Fruit fly (Drosophila melanogaster) whole organism, pupa: ENCODE measurements around the gene Ptp4E.

Experiments
- CG10348 ChIP-seq: fragments of 200-800 bp; sonication (Bioruptor generic); IDR thresholded peaks from 2 replicates; pipeline ENCODE4 v1.3.6; 2022; ENCODE audit warnings: missing biosample characterization, missing genetic modification characterization
- CG12605 ChIP-seq: fragments of 200-800 bp; sonication (Bioruptor generic); IDR thresholded peaks from 2 replicates; pipeline ENCODE4 v1.3.6; 2022; ENCODE audit warnings: missing biosample characterization, missing genetic modification characterization
- CG13204 ChIP-seq: fragments of 200-800 bp; sonication (Bioruptor generic); optimal IDR thresholded peaks from 2 replicates; lab custom pipeline; 2018; ENCODE audit warnings: missing biosample characterization, mild to moderate bottlenecking, missing genetic modification characterization, moderate library complexity
- CG14655 ChIP-seq: fragments of 200-800 bp; sonication (Bioruptor generic); optimal IDR thresholded peaks from 3 replicates; lab custom pipeline; 2017; ENCODE audit warnings: mild to moderate bottlenecking, missing biosample characterization, missing genetic modification reagents, missing genetic modification characterization
- CG15710 ChIP-seq: fragments of 200-800 bp; sonication (Bioruptor generic); optimal IDR thresholded peaks from 2 replicates; lab custom pipeline; 2018; ENCODE audit warnings: missing biosample characterization, mild to moderate bottlenecking, missing genetic modification characterization, moderate library complexity
- CG17806 ChIP-seq: fragments of 200-800 bp; sonication (Bioruptor generic); optimal IDR thresholded peaks from 2 replicates; lab custom pipeline; 2018; ENCODE audit warnings: missing biosample characterization, mild to moderate bottlenecking, missing genetic modification characterization, moderate library complexity
- CG32121 ChIP-seq: fragments of 200-800 bp; sonication (Bioruptor generic); IDR thresholded peaks from 2 replicates; pipeline ENCODE4 v1.3.6; 2022; ENCODE audit warnings: missing biosample characterization, missing genetic modification characterization
- CG34367 ChIP-seq: fragments of 200-800 bp; sonication (Bioruptor generic); optimal IDR thresholded peaks from 2 replicates; lab custom pipeline; 2018; ENCODE audit warnings: missing biosample characterization, mild to moderate bottlenecking, missing genetic modification characterization
- CG4496 ChIP-seq: fragments of 200-800 bp; sonication (Bioruptor generic); IDR thresholded peaks from 3 replicates; pipeline ENCODE4 v1.3.6; 2022; ENCODE audit warnings: missing biosample characterization, missing genetic modification characterization
- CG8159 ChIP-seq: fragments of 200-800 bp; sonication (Bioruptor generic); optimal IDR thresholded peaks from 3 replicates; lab custom pipeline; 2018; ENCODE audit warnings: missing biosample characterization, mild to moderate bottlenecking, missing genetic modification characterization, moderate library complexity
- CG8301 ChIP-seq: fragments of 200-800 bp; sonication (Bioruptor generic); optimal IDR thresholded peaks from 2 replicates; lab custom pipeline; 2018; ENCODE audit warnings: missing biosample characterization, mild to moderate bottlenecking, missing genetic modification characterization
- CG9948 ChIP-seq: fragments of 200-800 bp; sonication (Bioruptor generic); optimal IDR thresholded peaks from 2 replicates; lab custom pipeline; 2018; ENCODE audit warnings: missing biosample characterization, mild to moderate bottlenecking, missing genetic modification characterization, moderate library complexity
- D1 ChIP-seq: fragments of 200-800 bp; sonication (Bioruptor generic); optimal IDR thresholded peaks from 2 replicates; lab custom pipeline; 2018; ENCODE audit warnings: missing biosample characterization, mild to moderate bottlenecking, missing genetic modification characterization, moderate library complexity
- EcR ChIP-seq: fragments of 200-800 bp; sonication (Bioruptor generic); optimal IDR thresholded peaks from 3 replicates; lab custom pipeline; 2019; ENCODE audit warnings: missing biosample characterization, missing genetic modification characterization, mild to moderate bottlenecking, moderate library complexity, missing genetic modification reagents
- Ets98B ChIP-seq: fragments of 200-800 bp; sonication (Bioruptor generic); IDR thresholded peaks from 2 replicates; pipeline ENCODE4 v1.3.6; 2022; ENCODE audit warnings: missing biosample characterization, missing genetic modification characterization
- Pif1A ChIP-seq: fragments of 200-800 bp; sonication (Bioruptor generic); optimal IDR thresholded peaks from 3 replicates; lab custom pipeline; 2016; ENCODE audit warnings: missing biosample characterization, missing genetic modification characterization
- Pif1B ChIP-seq: fragments of 200-800 bp; sonication (Bioruptor generic); optimal IDR thresholded peaks from 3 replicates; lab custom pipeline; 2016; ENCODE audit warnings: missing biosample characterization, missing genetic modification characterization
- Snoo ChIP-seq: fragments of 200-800 bp; sonication (Bioruptor generic); optimal IDR thresholded peaks from 3 replicates; lab custom pipeline; 2017; ENCODE audit warnings: missing biosample characterization, mild to moderate bottlenecking, missing genetic modification characterization, inconsistent platforms
- fd96Ca ChIP-seq: fragments of 200-800 bp; sonication (Bioruptor generic); IDR thresholded peaks from 3 replicates; pipeline ENCODE4 v1.3.6; 2022; ENCODE audit warnings: missing biosample characterization, missing genetic modification characterization
- gl ChIP-seq: fragments of 200-800 bp; sonication (Bioruptor generic); optimal IDR thresholded peaks from 2 replicates; lab custom pipeline; 2018; ENCODE audit warnings: missing biosample characterization, mild to moderate bottlenecking, missing genetic modification characterization
- rn ChIP-seq: fragments of 200-800 bp; sonication (Bioruptor generic); IDR thresholded peaks from 2 replicates; pipeline ENCODE4 v1.3.6; 2022; ENCODE audit warnings: missing biosample characterization, missing genetic modification characterization

Gene Ptp4E

DNA sequence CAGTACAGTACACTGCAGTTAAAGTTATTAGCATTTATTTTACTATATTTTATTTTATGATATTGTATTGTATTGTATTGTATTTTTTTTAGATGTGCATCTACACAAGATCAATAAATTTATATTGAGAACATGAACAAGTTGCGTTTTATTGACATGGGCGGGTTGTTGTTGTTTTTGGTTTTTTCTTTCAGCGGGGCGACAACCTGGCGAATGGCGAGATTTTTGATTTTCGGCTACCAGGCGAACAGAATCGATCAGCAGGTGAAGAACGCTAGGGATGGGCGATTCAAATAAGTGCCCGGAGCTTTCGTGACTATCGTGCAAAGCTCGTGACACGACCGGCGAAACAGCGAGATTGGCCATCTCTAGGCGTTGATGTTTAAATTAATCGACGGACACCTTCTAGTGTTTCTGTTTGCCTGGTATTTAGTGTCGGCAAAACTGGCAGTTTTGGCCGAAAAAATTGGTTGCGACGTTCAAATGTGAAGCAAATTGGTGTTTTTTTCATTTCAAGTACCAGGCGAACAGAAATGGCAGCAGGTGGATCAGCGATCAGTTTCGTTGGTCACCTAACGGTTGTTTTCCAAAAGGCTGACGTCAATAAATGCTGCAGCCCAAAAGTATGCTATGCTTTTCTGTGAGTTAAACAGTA, 17.0 kb downstream of the Ptp4E start:
- TF ChIP-seq CG17806 (tag; lab: Kevin White, UChicago), result no peak
- TF ChIP-seq CG9948, result no peak
- TF ChIP-seq Ets98B (GFP tag; lab: Robert Waterston, UW), result no peak; the same call in 1 of the 2 replicates
- TF ChIP-seq CG14655, result no peak
- no peak for TF ChIP-seq CG13204
- no peak for TF ChIP-seq CG15710
- no peak for TF ChIP-seq fd96Ca (GFP tag; lab: Robert Waterston, UW)
- no peak for TF ChIP-seq Snoo (tag; lab: Kevin White, UChicago)
- no peak for TF ChIP-seq Pif1A (GFP tag; lab: Kevin White, UChicago)
- TF ChIP-seq EcR, result peak; percentile 89
- TF ChIP-seq CG8301 (tag; lab: Kevin White, UChicago), result no peak
- TF ChIP-seq gl (tag; lab: Kevin White, UChicago), result no peak
- TF ChIP-seq CG8159 (tag; lab: Kevin White, UChicago), result no peak
- no peak for TF ChIP-seq CG10348 (GFP tag; lab: Robert Waterston, UW)
- TF ChIP-seq CG32121, result no peak
- no peak for TF ChIP-seq CG34367 (tag; lab: Kevin White, UChicago)
- no peak for TF ChIP-seq rn
- peak; percentile 20; the same call in 1 of the 3 replicates for TF ChIP-seq CG4496
- no peak for TF ChIP-seq Pif1B (GFP tag; lab: Kevin White, UChicago)
- TF ChIP-seq CG12605, result 0 out of 2 replicates have a peak, but pooled peaks have one; percentile 11
- TF ChIP-seq D1 (tag; lab: Kevin White, UChicago), result no peak

DNA sequence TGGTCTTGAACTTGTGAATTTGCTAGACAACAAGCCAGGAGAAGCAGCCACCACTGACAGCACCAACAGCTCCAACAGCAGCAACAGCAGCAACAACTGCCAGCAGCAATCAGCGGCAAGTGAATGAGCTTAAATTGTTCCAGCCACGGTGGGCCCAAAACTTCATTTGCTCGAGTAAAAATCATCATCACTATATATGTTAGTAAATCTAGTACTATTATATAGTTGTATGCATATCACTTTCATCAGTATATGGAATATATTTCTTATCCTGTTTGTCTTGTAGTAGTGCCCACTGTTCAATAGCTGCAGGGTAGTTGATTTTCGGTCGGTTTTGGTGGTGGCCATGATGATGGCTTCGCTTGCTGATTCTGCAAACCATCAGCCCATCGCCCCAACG, 19.9 kb downstream of the Ptp4E start:
- TF ChIP-seq fd96Ca (GFP tag; lab: Robert Waterston, UW) (0 out of 3 replicates have a peak, but pooled peaks have one; percentile 44), EcR (no peak), CG8301 (tag; lab: Kevin White, UChicago) (peak; percentile 73), CG9948 (peak; percentile 45), CG32121 (peak; percentile 32; the same call in 1 of the 2 replicates), CG14655 (peak; percentile 76), CG4496 (peak; percentile 65; the same call in 2 of the 3 replicates), CG13204 (no peak), CG10348 (GFP tag; lab: Robert Waterston, UW) (no peak), rn (no peak), Pif1B (GFP tag; lab: Kevin White, UChicago) (peak; percentile 23), CG8159 (tag; lab: Kevin White, UChicago) (peak; percentile 37), CG12605 (peak; percentile 43; the same call in 1 of the 2 replicates), CG34367 (tag; lab: Kevin White, UChicago) (peak; percentile 32), CG15710 (peak; percentile 48), Pif1A (GFP tag; lab: Kevin White, UChicago) (peak; percentile 55), gl (tag; lab: Kevin White, UChicago) (no peak), Ets98B (GFP tag; lab: Robert Waterston, UW) (peak; percentile 68), CG17806 (tag; lab: Kevin White, UChicago) (peak; percentile 53), Snoo (tag; lab: Kevin White, UChicago) (no peak), D1 (tag; lab: Kevin White, UChicago) (no peak)

- TF ChIP-seq CG34367 (tag; lab: Kevin White, UChicago) (no peak), Snoo (tag; lab: Kevin White, UChicago) (no peak), Pif1A (GFP tag; lab: Kevin White, UChicago) (no peak), rn (no peak), D1 (tag; lab: Kevin White, UChicago) (no peak), CG4496 (no peak), CG12605 (no peak), gl (tag; lab: Kevin White, UChicago) (no peak), CG8301 (tag; lab: Kevin White, UChicago) (no peak), CG17806 (tag; lab: Kevin White, UChicago) (no peak)
Measured at dm6 chrX:4961028-4961427, 22.1 kb downstream of the Ptp4E start, which contains the start of gene CG15468. TSS of gene CG15468 (minus strand) at chrX:4961128.

- TF ChIP-seq Snoo (tag; lab: Kevin White, UChicago) (no peak), fd96Ca (GFP tag; lab: Robert Waterston, UW) (peak; percentile 67; the same call in 1 of the 3 replicates), CG13204 (no peak), EcR (no peak), Pif1A (GFP tag; lab: Kevin White, UChicago) (peak; percentile 19), CG9948 (peak; percentile 18), CG8301 (tag; lab: Kevin White, UChicago) (peak; percentile 63), rn (no peak), CG34367 (tag; lab: Kevin White, UChicago) (no peak), CG15710 (no peak), CG17806 (tag; lab: Kevin White, UChicago) (no peak), gl (tag; lab: Kevin White, UChicago) (no peak), CG12605 (0 out of 2 replicates have a peak, but pooled peaks have one; percentile 13), CG4496 (0 out of 3 replicates have a peak, but pooled peaks have one; percentile 25), CG8159 (tag; lab: Kevin White, UChicago) (no peak), CG32121 (no peak), CG14655 (peak; percentile 77), CG10348 (GFP tag; lab: Robert Waterston, UW) (no peak), Pif1B (GFP tag; lab: Kevin White, UChicago) (no peak), D1 (tag; lab: Kevin White, UChicago) (no peak), Ets98B (GFP tag; lab: Robert Waterston, UW) (peak; percentile 55)
Measured at dm6 chrX:4962964-4963363, 24.0 kb downstream of the Ptp4E start.

DNA sequence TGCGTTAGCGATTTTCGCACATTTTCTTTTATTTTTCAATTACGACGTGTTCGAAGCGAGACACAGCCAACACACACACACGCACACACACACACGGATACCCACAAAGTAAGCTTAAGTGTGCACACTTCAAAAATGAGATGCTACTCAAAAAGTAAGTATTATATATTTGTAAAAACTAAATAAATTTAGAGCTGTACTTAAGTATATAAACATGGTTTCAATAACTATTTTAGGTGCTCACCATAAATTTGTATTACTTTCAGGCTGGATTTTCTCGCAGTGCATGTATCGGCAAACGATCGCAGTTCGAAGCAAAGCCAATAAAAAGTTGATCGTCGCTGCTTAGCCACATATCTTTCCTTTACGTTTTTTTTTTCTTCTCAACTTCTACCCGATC, 26.7 kb downstream of the Ptp4E start:
- TF ChIP-seq Pif1B (GFP tag; lab: Kevin White, UChicago) (peak; percentile 50), CG9948 (peak; percentile 29), Ets98B (GFP tag; lab: Robert Waterston, UW) (peak; percentile 75), Pif1A (GFP tag; lab: Kevin White, UChicago) (peak; percentile 71), rn (no peak), CG12605 (peak; percentile 44; the same call in 1 of the 2 replicates), CG10348 (GFP tag; lab: Robert Waterston, UW) (no peak), CG4496 (peak; percentile 64; the same call in 2 of the 3 replicates), Snoo (tag; lab: Kevin White, UChicago) (no peak), fd96Ca (GFP tag; lab: Robert Waterston, UW) (peak; percentile 77), CG15710 (peak; percentile 2), CG34367 (tag; lab: Kevin White, UChicago) (no peak), gl (tag; lab: Kevin White, UChicago) (no peak), D1 (tag; lab: Kevin White, UChicago) (no peak), EcR (no peak), CG13204 (no peak), CG32121 (peak; percentile 65), CG8301 (tag; lab: Kevin White, UChicago) (peak; percentile 54), CG17806 (tag; lab: Kevin White, UChicago) (no peak), CG14655 (peak; percentile 54), CG8159 (tag; lab: Kevin White, UChicago) (no peak)
